Worm (Caenorhabditis elegans): ENCODE results near the gene skr-10.

skr-10 gene

ce11 chrIV:15915061-15915460, 31.5 kb upstream of the skr-10 start:
- TF ChIP-seq mep-1 (tag; optimal IDR thresholded peaks at IDR 0.05): no peak
- TF ChIP-seq nhr-25 (tag; optimal IDR thresholded peaks at IDR 0.05; ENCODE audit: borderline replicate concordance, insufficient read depth): no peak
- TF ChIP-seq duxl-1 (tag; optimal IDR thresholded peaks at IDR 0.05; ENCODE audit: poor library complexity): no peak
- TF ChIP-seq saeg-2 (GFP tag; IDR thresholded peaks at IDR 0.05): no peak
- TF ChIP-seq lim-7 (GFP tag; IDR thresholded peaks at IDR 0.05): no peak
- TF ChIP-seq tag-97 (GFP tag; IDR thresholded peaks at IDR 0.05): no peak
- TF ChIP-seq F10B5.3 (tag; optimal IDR thresholded peaks at IDR 0.05): no peak
- TF ChIP-seq F49E8.2 (tag; optimal IDR thresholded peaks at IDR 0.05; ENCODE audit: borderline replicate concordance): no peak
- TF ChIP-seq ZK546.5 (tag; optimal IDR thresholded peaks at IDR 0.05): no peak
- TF ChIP-seq zip-2 (tag; optimal IDR thresholded peaks at IDR 0.05): no peak
- TF ChIP-seq mxl-2 (GFP tag; conservative IDR thresholded peaks at IDR 0.05): no peak
- TF ChIP-seq fkh-10 (GFP tag; optimal IDR thresholded peaks at IDR 0.05): no peak

ce11 chrIV:15923000-15923399, 23.6 kb upstream of the skr-10 start:
- TF ChIP-seq aha-1 (tag) (peak; percentile 96), Y75B8A.6 (GFP tag; IDR thresholded peaks at IDR 0.05) (no peak)

- TF ChIP-seq ceh-44 (GFP tag; IDR thresholded peaks at IDR 0.05) (no peak), ZK546.5 (tag; optimal IDR thresholded peaks at IDR 0.05) (no peak), Y48G9A.11 (GFP tag; IDR thresholded peaks at IDR 0.05) (no peak), dmd-6 (GFP tag; IDR thresholded peaks at IDR 0.05) (no peak), nhr-6 (tag; optimal IDR thresholded peaks at IDR 0.05) (no peak), cey-2 (tag; optimal IDR thresholded peaks at IDR 0.05; ENCODE audit: borderline replicate concordance, insufficient read depth) (no peak), lin-13 (GFP tag; optimal IDR thresholded peaks at IDR 0.05) (no peak), duxl-1 (tag; optimal IDR thresholded peaks at IDR 0.05; ENCODE audit: poor library complexity) (no peak), zip-2 (tag; optimal IDR thresholded peaks at IDR 0.05) (no peak), egl-43 (GFP tag; IDR thresholded peaks at IDR 0.05) (no peak), lim-7 (GFP tag; IDR thresholded peaks at IDR 0.05) (no peak), ceh-62 (tag; optimal IDR thresholded peaks at IDR 0.05) (no peak), jun-1 (tag; optimal IDR thresholded peaks at IDR 0.05) (no peak), mdl-1 (tag; optimal IDR thresholded peaks at IDR 0.05) (no peak), php-3 (GFP tag; IDR thresholded peaks at IDR 0.05) (no peak), madf-9 (GFP tag; conservative IDR thresholded peaks at IDR 0.05) (no peak), hlh-11 (tag; optimal IDR thresholded peaks at IDR 0.05) (no peak), lin-38 (GFP tag; IDR thresholded peaks at IDR 0.05) (no peak)
These were observed 19.9 kb upstream of the skr-10 start, which contains the start of gene Y105C5B.8 for ce11 chrIV:15926746-15927145. Gene Y105C5B.8 (minus strand): TSS chrIV:15926846.

- TF ChIP-seq lin-29 (GFP tag; IDR thresholded peaks at IDR 0.05) (no peak), egl-43 (GFP tag; IDR thresholded peaks at IDR 0.05) (no peak), lin-15B (tag; optimal IDR thresholded peaks at IDR 0.05) (no peak), nhr-77 (tag; optimal IDR thresholded peaks at IDR 0.05) (peak; percentile 15), dmd-9 (GFP tag; IDR thresholded peaks at IDR 0.05) (no peak), spr-3 (GFP tag; optimal IDR thresholded peaks at IDR 0.05) (no peak), daf-16 (GFP tag; optimal IDR thresholded peaks at IDR 0.05) (peak in 1 of 2 experiments; percentile 43), daf-16 (tag; optimal IDR thresholded peaks at IDR 0.05) (peak; percentile 81), pqm-1 (tag; optimal IDR thresholded peaks at IDR 0.05) (peak; percentile 56), lsy-2 (tag; optimal IDR thresholded peaks at IDR 0.05) (no peak), attf-4 (tag; optimal IDR thresholded peaks at IDR 0.05) (no peak), daf-19 (GFP tag; conservative IDR thresholded peaks at IDR 0.05) (no peak), F37D6.2 (tag; optimal IDR thresholded peaks at IDR 0.05) (no peak), ceh-44 (GFP tag; IDR thresholded peaks at IDR 0.05) (no peak), hlh-30 (tag; optimal IDR thresholded peaks at IDR 0.05; ENCODE audit: insufficient read depth) (peak; percentile 79), Y5F2A.4 (GFP tag; optimal IDR thresholded peaks at IDR 0.05) (no peak), mdl-1 (tag; optimal IDR thresholded peaks at IDR 0.05) (peak in 1 of 2 experiments; percentile 51), spr-1 (tag; optimal IDR thresholded peaks at IDR 0.05) (no peak), ctbp-1 (GFP tag; IDR thresholded peaks at IDR 0.05) (no peak), lin-13 (GFP tag; optimal IDR thresholded peaks at IDR 0.05) (no peak), ceh-82 (tag; optimal IDR thresholded peaks at IDR 0.05) (no peak), nhr-41 (GFP tag; IDR thresholded peaks at IDR 0.05) (no peak), saeg-2 (GFP tag; IDR thresholded peaks at IDR 0.05) (no peak), fkh-10 (GFP tag; optimal IDR thresholded peaks at IDR 0.05) (no peak), nhr-10 (tag; optimal IDR thresholded peaks at IDR 0.05) (no peak)
These were observed 16.8 kb upstream of the skr-10 start for ce11 chrIV:15929831-15930230.
